Fruit fly (Drosophila melanogaster) whole organism, embryonic: ENCODE data around the gene Sfp23F.

Source experiments
- Adf1 ChIP-seq: fragments of 200-800 bp; sonication (Bioruptor generic); IDR thresholded peaks from 2 replicates; pipeline ENCODE4 v1.3.6; 2022; ENCODE audit warnings: missing biosample characterization, missing genetic modification characterization
- Antp ChIP-seq: fragments of 200-800 bp; sonication (Bioruptor generic); optimal IDR thresholded peaks from 3 replicates; lab custom pipeline; 2016; ENCODE audit warnings: missing biosample characterization, missing genetic modification characterization
- CG10147 ChIP-seq: fragments of 200-800 bp; sonication (Bioruptor generic); optimal IDR thresholded peaks from 2 replicates; lab custom pipeline; 2019; ENCODE audit warnings: missing biosample characterization, mild to moderate bottlenecking, missing genetic modification characterization, moderate library complexity
- CG11504 ChIP-seq: fragments of 200-800 bp; sonication (Bioruptor generic); optimal IDR thresholded peaks from 3 replicates; lab custom pipeline; 2019; ENCODE audit warnings: missing biosample characterization, mild to moderate bottlenecking, missing genetic modification characterization, moderate library complexity
- CG11560 ChIP-seq: fragments of 200-800 bp; sonication (Bioruptor generic); IDR thresholded peaks from 3 replicates; pipeline ENCODE4 v1.3.6; 2022; ENCODE audit warnings: missing biosample characterization, missing genetic modification characterization
- CG12744 ChIP-seq: fragments of 200-800 bp; sonication (Bioruptor generic); optimal IDR thresholded peaks from 2 replicates; lab custom pipeline; 2016; ENCODE audit warnings: missing biosample characterization, missing genetic modification characterization
- CG13624 ChIP-seq: fragments of 200-800 bp; sonication (Bioruptor generic); optimal IDR thresholded peaks from 2 replicates; lab custom pipeline; 2016; ENCODE audit warnings: missing biosample characterization, missing genetic modification characterization
- CG13894 ChIP-seq: fragments of 200-800 bp; sonication (Bioruptor generic); optimal IDR thresholded peaks from 3 replicates; lab custom pipeline; 2018; ENCODE audit warnings: missing biosample characterization, mild to moderate bottlenecking, missing genetic modification characterization, moderate library complexity
- CG14860 ChIP-seq: fragments of 200-800 bp; sonication (Bioruptor generic); IDR thresholded peaks from 3 replicates; pipeline ENCODE4 v1.3.6; 2022; ENCODE audit warnings: missing biosample characterization, missing genetic modification characterization; ENCODE audit not compliant: partially characterized antibody
- CG15073 ChIP-seq: fragments of 200-800 bp; sonication (Bioruptor generic); optimal IDR thresholded peaks from 2 replicates; lab custom pipeline; 2016; ENCODE audit warnings: missing biosample characterization, missing genetic modification characterization
- CG15269 ChIP-seq: fragments of 200-800 bp; sonication (Bioruptor generic); optimal IDR thresholded peaks from 2 replicates; lab custom pipeline; 2018; ENCODE audit warnings: missing biosample characterization, mild to moderate bottlenecking, missing genetic modification characterization, moderate library complexity
- CG16815 ChIP-seq: fragments of 200-800 bp; sonication (Bioruptor generic); optimal IDR thresholded peaks from 3 replicates; lab custom pipeline; 2017; ENCODE audit warnings: missing biosample characterization, mild to moderate bottlenecking, missing genetic modification characterization
- CG16863 ChIP-seq: fragments of 200-800 bp; sonication (Bioruptor generic); optimal IDR thresholded peaks from 3 replicates; lab custom pipeline; 2016; ENCODE audit warnings: missing biosample characterization, missing genetic modification characterization
- CG17186 ChIP-seq: fragments of 200-800 bp; sonication (Bioruptor generic); optimal IDR thresholded peaks from 3 replicates; lab custom pipeline; 2017; ENCODE audit warnings: missing biosample characterization, missing genetic modification reagents, missing genetic modification characterization
- CG17568 ChIP-seq: fragments of 200-800 bp; sonication (Bioruptor generic); optimal IDR thresholded peaks from 2 replicates; lab custom pipeline; 2018; ENCODE audit warnings: missing biosample characterization, mild to moderate bottlenecking, missing genetic modification characterization, moderate library complexity
- CG31441 ChIP-seq: fragments of 200-800 bp; sonication (Bioruptor generic); IDR thresholded peaks from 2 replicates; pipeline ENCODE4 v1.3.6; 2022; ENCODE audit warnings: missing biosample characterization, missing genetic modification characterization
- CG32767 ChIP-seq: fragments of 200-800 bp; sonication (Bioruptor generic); IDR thresholded peaks from 2 replicates; pipeline ENCODE4 v1.3.6; 2022; ENCODE audit warnings: missing biosample characterization, missing genetic modification characterization
- CG34376 ChIP-seq: fragments of 200-800 bp; sonication (Bioruptor generic); optimal IDR thresholded peaks from 2 replicates; lab custom pipeline; 2018; ENCODE audit warnings: missing biosample characterization, mild to moderate bottlenecking, missing genetic modification characterization
- CG42726 ChIP-seq: fragments of 200-800 bp; sonication (Bioruptor generic); IDR thresholded peaks from 2 replicates; pipeline ENCODE4 v1.3.6; 2022; ENCODE audit warnings: missing biosample characterization, missing genetic modification characterization; ENCODE audit not compliant: partially characterized antibody
- CG4854 ChIP-seq: fragments of 200-800 bp; sonication (Bioruptor generic); optimal IDR thresholded peaks from 2 replicates; lab custom pipeline; 2016; ENCODE audit warnings: missing biosample characterization, missing genetic modification characterization, inconsistent platforms
- CG7357 ChIP-seq: fragments of 200-800 bp; sonication (Bioruptor generic); IDR thresholded peaks from 3 replicates; pipeline ENCODE4 v1.3.6; 2022; ENCODE audit warnings: missing biosample characterization, missing genetic modification characterization
- CG8765 ChIP-seq: fragments of 200-800 bp; sonication (Bioruptor generic); IDR thresholded peaks from 2 replicates; pipeline ENCODE4 v1.3.6; 2022; ENCODE audit warnings: missing biosample characterization, missing genetic modification characterization
- CG8924 ChIP-seq: fragments of 200-800 bp; optimal IDR thresholded peaks from 3 replicates; lab custom pipeline; 2019; ENCODE audit warnings: missing biosample characterization, mild to moderate bottlenecking, missing genetic modification characterization, moderate library complexity
- ERR ChIP-seq: fragments of 200-800 bp; sonication (Bioruptor generic); optimal IDR thresholded peaks from 2 replicates; lab custom pipeline; 2016; ENCODE audit warnings: missing biosample characterization, missing genetic modification characterization
- H15 ChIP-seq: fragments of 200-800 bp; sonication (Bioruptor generic); IDR thresholded peaks from 3 replicates; pipeline ENCODE4 v1.3.6; 2022; ENCODE audit warnings: missing biosample characterization, missing genetic modification characterization
- HLHmδ ChIP-seq: fragments of 200-800 bp; sonication (Bioruptor generic); optimal IDR thresholded peaks from 2 replicates; lab custom pipeline; 2018; ENCODE audit warnings: missing biosample characterization, mild to moderate bottlenecking, missing genetic modification characterization, moderate library complexity
- Hey ChIP-seq: fragments of 200-800 bp; sonication (Bioruptor generic); optimal IDR thresholded peaks from 3 replicates; lab custom pipeline; 2018; ENCODE audit warnings: missing biosample characterization, mild to moderate bottlenecking, missing genetic modification characterization
- Kr ChIP-seq: fragments of 200-800 bp; sonication (Bioruptor generic); optimal IDR thresholded peaks from 2 replicates; lab custom pipeline; 2017; ENCODE audit warnings: missing biosample characterization, mild to moderate bottlenecking, missing genetic modification characterization
- MTF-1 ChIP-seq: fragments of 200-800 bp; sonication (Bioruptor generic); optimal IDR thresholded peaks from 2 replicates; lab custom pipeline; 2018; ENCODE audit warnings: missing biosample characterization, mild to moderate bottlenecking, missing genetic modification characterization, borderline replicate concordance
- Max ChIP-seq: fragments of 200-800 bp; sonication (Bioruptor generic); optimal IDR thresholded peaks from 2 replicates; lab custom pipeline; 2016; ENCODE audit warnings: missing biosample characterization, mild to moderate bottlenecking, missing genetic modification characterization
- Myb ChIP-seq: fragments of 200-800 bp; sonication (Bioruptor generic); optimal IDR thresholded peaks from 2 replicates; lab custom pipeline; 2016; ENCODE audit warnings: missing biosample characterization, missing genetic modification characterization
- NFAT ChIP-seq: fragments of 200-800 bp; sonication (Bioruptor generic); IDR thresholded peaks from 2 replicates; pipeline ENCODE4 v1.3.6; 2022; ENCODE audit warnings: missing biosample characterization, missing genetic modification characterization
- Neu2 ChIP-seq: fragments of 200-800 bp; sonication (Bioruptor generic); optimal IDR thresholded peaks from 3 replicates; lab custom pipeline; 2016; ENCODE audit warnings: missing biosample characterization, missing genetic modification characterization, borderline replicate concordance
- Nf-YA ChIP-seq: fragments of 200-800 bp; sonication (Bioruptor generic); IDR thresholded peaks from 2 replicates; pipeline ENCODE4 v1.3.6; 2022; ENCODE audit warnings: missing biosample characterization, missing genetic modification characterization
- Rfx ChIP-seq: fragments of 200-800 bp; sonication (Bioruptor generic); IDR thresholded peaks from 2 replicates; pipeline ENCODE4 v1.3.6; 2022; ENCODE audit warnings: missing biosample characterization, missing genetic modification characterization
- bbx ChIP-seq: fragments of 200-800 bp; sonication (Bioruptor generic); IDR thresholded peaks from 2 replicates; pipeline ENCODE4 v1.3.6; 2022; ENCODE audit warnings: missing biosample characterization, missing genetic modification characterization; ENCODE audit not compliant: partially characterized antibody
- bigmax ChIP-seq: fragments of 200-800 bp; sonication (Bioruptor generic); optimal IDR thresholded peaks from 2 replicates; lab custom pipeline; 2018; ENCODE audit warnings: missing biosample characterization, mild to moderate bottlenecking, missing genetic modification characterization
- cwo ChIP-seq: fragments of 200-800 bp; sonication (Bioruptor generic); optimal IDR thresholded peaks from 3 replicates; lab custom pipeline; 2017; ENCODE audit warnings: missing biosample characterization, missing genetic modification characterization, mild to moderate bottlenecking, moderate library complexity, missing genetic modification reagents
- en ChIP-seq: fragments of 200-800 bp; sonication (Bioruptor generic); optimal IDR thresholded peaks from 2 replicates; lab custom pipeline; 2016; ENCODE audit warnings: missing biosample characterization, missing genetic modification characterization
- fd64A ChIP-seq: fragments of 200-800 bp; sonication (Bioruptor generic); optimal IDR thresholded peaks from 3 replicates; lab custom pipeline; 2018; ENCODE audit warnings: missing biosample characterization, mild to moderate bottlenecking, missing genetic modification characterization
- gro ChIP-seq: fragments of 200-800 bp; sonication (Bioruptor generic); optimal IDR thresholded peaks from 2 replicates; lab custom pipeline; 2016; ENCODE audit warnings: missing biosample characterization, missing genetic modification characterization
- hkb ChIP-seq, 2 experiments: fragments of 200-800 bp in 1 of 2; fragments of >200 bp in 1 of 2; sonication (Bioruptor generic) in 1 of 2; IDR thresholded peaks in 1 of 2; optimal IDR thresholded peaks in 1 of 2; 2 replicates each; pipeline versions ENCODE4 v1.3.6 to Lab custom; 2017 to 2022; ENCODE audit warnings: missing biosample characterization in 1 of 2, missing genetic modification characterization in 1 of 2
- lab ChIP-seq: fragments of 200-800 bp; sonication (Bioruptor generic); optimal IDR thresholded peaks from 3 replicates; lab custom pipeline; 2017; ENCODE audit warnings: missing biosample characterization, missing genetic modification characterization, mild to moderate bottlenecking, moderate library complexity, missing genetic modification reagents
- pnt ChIP-seq: fragments of 200-800 bp; sonication (Bioruptor generic); optimal IDR thresholded peaks from 3 replicates; lab custom pipeline; 2016; ENCODE audit warnings: missing biosample characterization, missing genetic modification characterization
- repo ChIP-seq: fragments of 200-800 bp; sonication (Bioruptor generic); optimal IDR thresholded peaks from 2 replicates; lab custom pipeline; 2016; ENCODE audit warnings: missing biosample characterization, missing genetic modification characterization
- sim ChIP-seq: fragments of 200-800 bp; sonication (Bioruptor generic); IDR thresholded peaks from 2 replicates; pipeline ENCODE4 v1.3.6; 2022; ENCODE audit warnings: missing biosample characterization, missing genetic modification characterization
- tgo ChIP-seq: fragments of 200-800 bp; sonication (Bioruptor generic); IDR thresholded peaks from 3 replicates; pipeline ENCODE4 v1.3.6; 2022; ENCODE audit warnings: missing biosample characterization, missing genetic modification characterization
- toy ChIP-seq: fragments of 200-800 bp; sonication (Bioruptor generic); IDR thresholded peaks from 2 replicates; pipeline ENCODE4 v1.3.6; 2022; ENCODE audit warnings: missing biosample characterization, missing genetic modification characterization
- trem ChIP-seq: fragments of 200-800 bp; optimal IDR thresholded peaks from 3 replicates; lab custom pipeline; 2019; ENCODE audit warnings: missing biosample characterization, mild to moderate bottlenecking, missing genetic modification characterization, moderate library complexity
- trh ChIP-seq: fragments of 200-800 bp; sonication (Bioruptor generic); optimal IDR thresholded peaks from 2 replicates; lab custom pipeline; 2016; ENCODE audit warnings: missing biosample characterization, missing genetic modification characterization
- twi ChIP-seq: fragments of 200-800 bp; optimal IDR thresholded peaks from 2 replicates; lab custom pipeline; 2019; ENCODE audit warnings: missing biosample characterization, mild to moderate bottlenecking, missing genetic modification characterization, moderate library complexity

Gene Sfp23F

dm6 chr2L:3435086-3435485 is 47.5 kb upstream of the Sfp23F start (continued):
- TF ChIP-seq HLHmδ (GFP tag; lab: Kevin White, UChicago) (no peak), toy (GFP tag; lab: Robert Waterston, UW) (no peak), Antp (GFP tag; lab: Kevin White, UChicago) (no peak), Hey (tag; lab: Kevin White, UChicago) (no peak), Neu2 (no peak), Myb (GFP tag; lab: Kevin White, UChicago) (no peak), H15 (GFP tag; lab: Robert Waterston, UW) (peak; percentile 72), CG16815 (GFP tag; lab: Kevin White, UChicago) (peak; percentile 22), fd64A (GFP tag; lab: Kevin White, UChicago) (no peak), CG8924 (tag; lab: Kevin White, UChicago) (peak; percentile 26), cwo (GFP tag; lab: Kevin White, UChicago) (no peak), CG17186 (no peak), CG7357 (GFP tag; lab: Robert Waterston, UW) (peak; percentile 35; the same call in 1 of the 3 replicates), Rfx (GFP tag; lab: Robert Waterston, UW) (peak; percentile 52; the same call in 1 of the 2 replicates), CG14860 (no peak), ERR (GFP tag; lab: Kevin White, UChicago) (no peak), bigmax (no peak), CG15073 (GFP tag; lab: Kevin White, UChicago) (no peak), CG8765 (GFP tag; lab: Robert Waterston, UW) (no peak), CG42726 (GFP tag; lab: Robert Waterston, UW) (no peak), trh (GFP tag; lab: Kevin White, UChicago) (no peak), CG34376 (GFP tag; lab: Kevin White, UChicago) (no peak), sim (GFP tag; lab: Robert Waterston, UW) (no peak), twi (tag; lab: Kevin White, UChicago) (no peak), CG15269 (tag; lab: Kevin White, UChicago) (peak; percentile 41), hkb (optimal IDR thresholded peaks at IDR 0.05; lab: Kevin White, UChicago) (no peak), hkb (GFP tag; IDR thresholded peaks at IDR 0.05; lab: Robert Waterston, UW) (peak; percentile 67), NFAT (GFP tag; lab: Robert Waterston, UW) (no peak), pnt (peak; percentile 13), bbx (no peak), CG13624 (no peak), gro (GFP tag; lab: Kevin White, UChicago) (no peak), CG4854 (GFP tag; lab: Kevin White, UChicago) (no peak), CG11504 (tag; lab: Kevin White, UChicago) (peak; percentile 60), CG13894 (tag; lab: Kevin White, UChicago) (no peak), Max (GFP tag; lab: Kevin White, UChicago) (no peak), repo (no peak), CG10147 (GFP tag; lab: Kevin White, UChicago) (no peak), CG11560 (tag; lab: Robert Waterston, UW) (no peak), CG17568 (GFP tag; lab: Kevin White, UChicago) (no peak), lab (GFP tag; lab: Kevin White, UChicago) (peak; percentile 39), CG16863 (GFP tag; lab: Kevin White, UChicago) (no peak), CG31441 (peak; percentile 56), Adf1 (GFP tag; lab: Robert Waterston, UW) (no peak), Kr (GFP tag; lab: Kevin White, UChicago) (no peak), en (no peak), Nf-YA (GFP tag; lab: Robert Waterston, UW) (peak; percentile 54), tgo (peak; percentile 57), trem (tag; lab: Kevin White, UChicago) (peak; percentile 7), MTF-1 (GFP tag; lab: Kevin White, UChicago) (no peak), CG12744 (GFP tag; lab: Kevin White, UChicago) (no peak), CG32767 (GFP tag; lab: Robert Waterston, UW) (0 out of 2 replicates have a peak, but pooled peaks have one; percentile 36)
